Fruit fly (Drosophila melanogaster) Kc167 (cell line): ENCODE data around the gene Dhfr.

ENCODE experiments used
- Myc ChIP-seq: fragments of >200 bp; optimal IDR thresholded peaks from 2 replicates; lab custom pipeline; 2017; ENCODE audit warnings: missing external identifiers
- Sin3A ChIP-seq: fragments of >200 bp; optimal IDR thresholded peaks from 2 replicates; lab custom pipeline; 2018; ENCODE audit warnings: missing external identifiers
- h ChIP-seq: fragments of >200 bp; optimal IDR thresholded peaks from 3 replicates; lab custom pipeline; 2018; ENCODE audit warnings: missing external identifiers
- insv ChIP-seq: fragments of >200 bp; optimal IDR thresholded peaks from 3 replicates; lab custom pipeline; 2018; ENCODE audit warnings: missing external identifiers
- psq ChIP-seq: fragments of >200 bp; optimal IDR thresholded peaks from 2 replicates; lab custom pipeline; 2017; ENCODE audit warnings: missing external identifiers
- ttk ChIP-seq: sonication (Bioruptor generic); optimal IDR thresholded peaks from 2 replicates; lab custom pipeline; 2017; ENCODE audit warnings: missing external identifiers

- TF ChIP-seq psq (lab: Kevin White, UChicago) (no peak), Sin3A (lab: Kevin White, UChicago) (no peak), ttk (lab: Kevin White, UChicago) (no peak), Myc (lab: Kevin White, UChicago) (no peak), h (lab: Kevin White, UChicago) (no peak), insv (no peak)
Measured at dm6 chr3R:16483877-16484417, 3.0 kb downstream of the Dhfr start, which contains the start of gene Der-2.
